Fruit fly (Drosophila melanogaster) Kc167 (cell line): Measurements from ENCODE around the gene dgt2.

Experiments
- Sin3A ChIP-seq: fragments of >200 bp; optimal IDR thresholded peaks from 2 replicates; lab custom pipeline; 2018; ENCODE audit warnings: missing external identifiers
- h ChIP-seq: fragments of >200 bp; optimal IDR thresholded peaks from 3 replicates; lab custom pipeline; 2018; ENCODE audit warnings: missing external identifiers
- psq ChIP-seq: fragments of >200 bp; optimal IDR thresholded peaks from 2 replicates; lab custom pipeline; 2017; ENCODE audit warnings: missing external identifiers
- ttk ChIP-seq: sonication (Bioruptor generic); optimal IDR thresholded peaks from 2 replicates; lab custom pipeline; 2017; ENCODE audit warnings: missing external identifiers

- TF ChIP-seq ttk (lab: Kevin White, UChicago) (no peak), h (lab: Kevin White, UChicago) (no peak), psq (lab: Kevin White, UChicago) (no peak), Sin3A (lab: Kevin White, UChicago) (no peak)
Measured at dm6 chr2L:12040510-12040909, 50.8 kb downstream of the dgt2 start, which contains the start of gene CG6766.
